Fruit fly (Drosophila melanogaster): ENCODE results near the gene CG1792.
A peak's percentile ranks its signal among the peaks of the same experiment; 100 is the strongest.

The CG1792 gene

DNA sequence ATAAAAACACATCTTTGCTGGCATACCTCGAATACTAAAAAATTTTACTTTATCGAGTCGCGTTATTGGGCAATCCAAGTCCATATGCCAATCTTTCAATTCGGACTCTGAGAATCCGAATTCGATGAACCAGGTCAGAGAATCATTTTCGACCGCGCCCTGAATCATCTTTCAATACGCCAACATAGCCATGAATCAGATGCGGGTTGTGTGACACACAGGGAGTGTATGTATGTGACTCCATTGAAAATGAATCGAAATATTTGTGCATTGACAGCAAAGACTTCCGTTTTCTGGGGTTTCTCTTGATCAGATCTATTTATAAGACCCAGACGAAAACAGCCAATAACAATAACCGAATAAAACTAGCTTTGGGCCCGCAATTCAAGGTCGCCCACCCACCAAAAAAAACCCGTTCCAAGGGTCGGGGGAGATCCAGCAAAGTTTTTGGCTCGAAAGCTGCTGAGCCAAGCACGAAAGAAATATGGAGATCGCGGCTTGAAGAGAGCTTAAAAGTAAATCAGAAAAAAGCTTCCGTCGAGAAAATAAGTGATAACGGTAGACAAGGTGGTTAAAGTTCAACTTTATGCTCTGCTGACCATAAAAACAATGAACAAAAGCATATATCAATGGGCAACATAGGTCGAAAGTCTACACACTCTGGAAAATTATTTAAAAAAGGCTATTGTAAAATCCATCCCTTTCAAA lies 11.5 kb upstream of the CG1792 start:
- TF ChIP-seq CG17801 (GFP tag; optimal IDR thresholded peaks at IDR 0.05; ENCODE audit: partially characterized antibody): no peak

- no peak for TF ChIP-seq CG17801 (GFP tag; optimal IDR thresholded peaks at IDR 0.05; ENCODE audit: partially characterized antibody)
These were observed 11.0 kb upstream of the CG1792 start for dm6 chr3R:31605117-31605432.

DNA sequence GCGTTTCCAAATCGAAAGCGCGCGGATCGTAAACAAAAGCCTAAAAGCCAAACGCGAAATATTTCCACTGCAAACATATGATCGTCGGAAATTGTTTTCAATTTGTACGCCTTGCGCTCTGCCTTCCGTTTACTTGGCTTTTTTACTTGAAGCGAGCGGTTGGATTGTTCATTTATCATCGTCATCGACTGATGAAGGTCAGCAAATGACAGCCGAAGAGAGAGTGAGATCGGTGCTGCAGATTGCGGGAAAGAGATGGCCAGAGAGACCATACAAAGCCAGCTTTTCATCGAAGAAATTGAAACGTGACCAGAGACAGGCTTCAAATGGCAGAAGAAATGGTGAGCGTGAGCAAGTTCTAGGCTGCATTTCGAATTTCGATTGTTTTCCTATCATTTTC lies 10.3 kb upstream of the CG1792 start:
- TF ChIP-seq CG17801 (GFP tag; optimal IDR thresholded peaks at IDR 0.05; ENCODE audit: partially characterized antibody): no peak

- peak; percentile 42 for TF ChIP-seq CG17801 (GFP tag; optimal IDR thresholded peaks at IDR 0.05; ENCODE audit: partially characterized antibody)
These were observed 9.6 kb upstream of the CG1792 start for dm6 chr3R:31606242-31607143.

dm6 chr3R:31607287-31607849 lies 8.7 kb upstream of the CG1792 start:
- TF ChIP-seq CG17801 (GFP tag; optimal IDR thresholded peaks at IDR 0.05; ENCODE audit: partially characterized antibody): no peak

- TF ChIP-seq CG17801 (GFP tag; optimal IDR thresholded peaks at IDR 0.05; ENCODE audit: partially characterized antibody): no peak
These were observed 8.1 kb upstream of the CG1792 start for dm6 chr3R:31608030-31608429.

dm6 chr3R:31608438-31609188 lies 7.5 kb upstream of the CG1792 start:
- no peak for TF ChIP-seq CG17801 (GFP tag; optimal IDR thresholded peaks at IDR 0.05; ENCODE audit: partially characterized antibody)

- TF ChIP-seq CG17801 (GFP tag; optimal IDR thresholded peaks at IDR 0.05; ENCODE audit: partially characterized antibody): peak; percentile 75
These were observed 6.6 kb upstream of the CG1792 start for dm6 chr3R:31609413-31610054.

DNA sequence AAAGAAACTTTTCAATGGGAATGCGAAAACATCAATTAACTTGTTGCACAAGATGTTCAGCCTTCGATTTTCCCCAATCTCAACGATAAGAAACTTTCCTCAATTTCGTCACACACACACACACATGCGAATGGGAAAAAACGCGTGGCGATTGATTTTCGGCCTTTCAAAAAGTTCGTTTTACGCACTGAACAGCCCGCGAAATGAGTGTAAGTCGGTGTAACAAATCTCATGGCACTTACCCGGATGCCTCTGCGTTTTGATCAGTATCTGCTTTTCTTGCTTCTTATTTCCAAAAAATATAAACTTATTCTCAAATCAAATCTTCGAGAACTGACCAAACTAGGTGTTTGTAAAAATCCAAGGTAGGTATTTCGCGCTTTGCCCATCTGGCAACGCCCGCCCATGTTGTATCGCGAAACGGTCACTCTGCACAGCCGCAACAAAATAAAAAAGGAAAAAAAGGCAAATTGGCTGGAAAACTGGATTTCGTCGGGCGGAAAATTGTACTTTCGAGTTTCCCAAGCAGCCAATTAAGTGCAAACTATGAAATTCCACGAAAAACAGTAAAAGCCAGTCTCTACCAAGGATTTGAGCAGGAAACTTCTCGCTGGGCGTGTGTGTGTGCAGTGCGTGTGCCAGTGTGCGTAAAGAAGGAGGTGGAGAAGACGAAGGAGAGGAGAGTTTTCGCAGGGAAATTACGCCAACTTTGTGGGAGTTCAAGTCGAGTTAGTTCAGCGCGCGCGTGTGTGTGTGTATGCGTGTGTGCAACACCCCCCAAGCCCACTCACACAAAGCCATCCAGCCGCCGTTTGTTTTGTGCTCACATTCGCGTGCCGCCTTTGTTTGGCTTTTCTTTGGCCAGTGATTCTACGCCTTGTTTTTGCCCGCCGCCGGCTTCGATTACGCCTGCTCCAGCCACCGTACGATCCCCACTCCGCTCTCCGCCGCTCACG lies 5.2 kb upstream of the CG1792 start, which contains the start of gene Med:
Gene Med, plus strand, starts transcription at position 408 of the 956 bp plus-strand sequence.
- peak; percentile 17 for TF ChIP-seq CG17801 (GFP tag; optimal IDR thresholded peaks at IDR 0.05; ENCODE audit: partially characterized antibody)

DNA sequence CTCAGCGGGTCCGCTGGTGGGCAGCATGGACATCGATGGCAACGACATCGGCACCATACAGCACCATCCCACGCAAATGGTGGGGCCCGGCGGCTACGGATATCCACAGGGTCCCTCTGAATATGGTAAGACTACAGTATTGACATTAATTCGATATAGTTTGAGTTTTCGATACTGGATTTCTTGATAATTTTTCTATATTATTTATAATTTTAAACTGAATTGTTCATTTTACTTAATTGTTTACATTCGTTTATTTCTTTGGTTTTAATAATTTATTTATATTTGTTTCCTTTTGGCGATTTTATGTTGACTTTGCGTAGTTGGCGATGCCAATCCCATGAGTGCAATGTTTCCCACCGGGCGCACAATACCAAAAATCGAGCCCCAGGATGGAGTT lies 3.5 kb upstream of the CG1792 start, which contains the start of gene CycG:
Gene CycG, minus strand, starts transcription at position 101 of the 400 bp plus-strand sequence.
- TF ChIP-seq CG17801 (GFP tag; optimal IDR thresholded peaks at IDR 0.05; ENCODE audit: partially characterized antibody): no peak

DNA sequence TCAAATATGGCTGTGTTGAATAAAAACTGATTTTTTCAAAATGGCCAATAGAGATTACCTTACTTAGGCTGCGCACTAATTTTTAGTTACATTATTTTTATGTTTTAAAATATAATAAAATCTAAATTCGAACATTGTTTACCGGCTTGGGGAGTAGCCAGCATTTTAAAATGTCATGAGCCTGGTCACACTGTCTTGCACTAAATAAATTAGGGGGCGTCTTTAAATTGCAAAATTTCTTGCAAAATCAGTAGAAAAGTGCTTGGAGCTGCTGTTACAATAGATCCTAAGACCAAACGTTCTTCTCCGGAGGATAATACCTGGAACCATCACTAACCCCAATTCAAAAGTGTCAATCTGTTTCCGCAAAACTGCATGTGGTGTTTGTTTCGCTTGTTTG lies 1.7 kb downstream of the CG1792 start, which contains the start of gene pasha:
Gene pasha, plus strand, starts transcription at position 177 of the 400 bp plus-strand sequence.
- TF ChIP-seq CG17801 (GFP tag; optimal IDR thresholded peaks at IDR 0.05; ENCODE audit: partially characterized antibody): no peak

DNA sequence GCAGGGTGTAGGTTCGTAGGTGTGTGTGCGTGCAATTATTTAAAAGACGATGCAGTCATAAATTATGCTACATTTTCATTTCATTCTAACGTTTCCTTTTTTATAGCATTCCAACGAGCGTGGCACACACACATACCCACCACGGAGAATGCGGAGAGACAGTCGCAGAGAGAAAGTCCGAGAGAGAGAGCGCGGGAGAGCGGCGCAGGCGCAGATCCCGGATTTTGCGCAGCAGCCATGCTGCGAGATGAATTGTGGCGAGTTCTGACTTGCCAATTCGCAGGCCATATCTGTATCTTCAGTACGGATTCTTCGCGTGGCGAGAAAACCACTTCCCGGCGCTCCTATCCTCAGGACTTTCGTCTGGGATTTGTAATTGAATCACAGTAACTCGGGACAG lies 5.7 kb downstream of the CG1792 start, which contains the start of gene kek6:
Gene kek6, plus strand, starts transcription at position 323 of the 400 bp plus-strand sequence.
- TF ChIP-seq CG17801 (GFP tag; optimal IDR thresholded peaks at IDR 0.05; ENCODE audit: partially characterized antibody): no peak

DNA sequence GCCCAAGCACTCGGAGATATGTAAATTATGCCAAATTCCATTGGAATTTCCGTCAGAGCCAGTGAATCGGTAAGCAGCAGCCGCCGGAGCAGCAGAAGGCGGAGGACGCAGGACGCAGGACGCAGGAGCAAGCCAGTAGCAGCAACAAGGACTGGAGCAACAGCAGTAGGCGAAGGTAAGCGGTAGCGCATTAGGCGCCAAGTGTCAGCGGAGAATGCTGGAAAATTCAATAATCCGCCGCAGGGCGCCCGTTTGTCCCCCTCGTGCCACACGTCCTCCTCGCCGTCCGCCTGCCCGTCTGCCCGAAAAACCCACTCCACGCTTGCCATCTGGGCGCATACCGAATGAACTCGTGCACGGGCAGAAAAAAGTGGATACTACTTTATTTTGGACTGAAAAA lies 6.5 kb downstream of the CG1792 start:
- TF ChIP-seq CG17801 (GFP tag; optimal IDR thresholded peaks at IDR 0.05; ENCODE audit: partially characterized antibody): no peak
